Fruit fly (Drosophila melanogaster) whole organism: ENCODE measurements around the gene Flad1.

Experiments
- EcR ChIP-seq, 2 experiments: fragments of >200 bp; optimal IDR thresholded peaks; 2 replicates each; lab custom pipeline; 2017; ENCODE audit warnings: missing biosample characterization in 2 of 2, missing genetic modification characterization in 2 of 2, missing genetic modification reagents in 2 of 2
- psq ChIP-seq: fragments of >200 bp; optimal IDR thresholded peaks from 2 replicates; lab custom pipeline; 2017
- usp ChIP-seq: fragments of >200 bp; optimal IDR thresholded peaks from 2 replicates; lab custom pipeline; 2017; ENCODE audit warnings: missing biosample characterization, missing genetic modification characterization, mixed read lengths

DNA sequence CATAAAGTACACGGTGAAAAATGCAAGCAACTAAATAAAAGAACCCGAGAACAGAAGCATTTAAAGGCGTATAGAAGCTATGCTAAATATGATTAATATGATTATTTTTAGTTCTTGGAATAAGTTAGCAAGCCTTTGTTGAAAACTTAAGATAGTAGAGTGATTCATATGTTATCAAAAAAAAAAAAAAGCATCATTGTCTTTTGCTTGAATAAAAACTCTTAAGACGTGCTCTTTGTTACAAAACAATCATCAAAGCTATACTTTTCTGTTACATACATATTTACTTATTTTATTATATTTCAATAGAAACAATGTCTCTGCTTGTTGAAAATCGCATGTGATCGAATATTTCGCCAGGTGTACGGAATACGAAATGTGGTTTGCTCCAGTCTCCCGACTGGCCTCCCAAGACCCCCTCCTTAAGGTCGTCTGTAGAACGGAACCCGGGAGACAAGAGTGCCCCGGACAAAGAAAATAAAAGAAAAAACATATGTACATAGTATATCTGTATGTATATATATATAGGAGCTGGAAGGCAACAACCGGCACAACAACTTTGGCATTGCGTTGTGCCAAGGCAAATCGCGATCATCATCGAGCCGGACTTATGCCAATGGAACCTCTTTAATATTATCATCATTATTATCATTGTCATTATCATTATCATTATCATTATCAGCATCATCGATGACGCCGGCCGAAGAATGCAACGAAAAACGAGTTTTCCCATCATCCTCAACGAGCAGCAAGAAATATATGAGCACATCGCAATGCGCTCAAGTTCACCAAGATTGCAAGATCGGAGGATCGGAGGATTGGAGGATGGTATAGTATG, 11.8 kb downstream of the Flad1 start:
- TF ChIP-seq psq (lab: Kevin White, UChicago) (no peak), usp (GFP tag; lab: Kevin White, UChicago) (no peak), EcR (GFP tag; optimal IDR thresholded peaks at IDR 0.05; lab: Kevin White, UChicago) (no peak)
